Fruit fly (Drosophila melanogaster) whole organism, prepupa: ENCODE measurements around the gene Vps53.
A peak's percentile ranks its signal among the peaks of the same experiment; 100 is the strongest.

ENCODE experiments used
- Blimp-1 ChIP-seq: fragments of 200-800 bp; sonication (Bioruptor generic); optimal IDR thresholded peaks from 3 replicates; lab custom pipeline; 2017; ENCODE audit warnings: missing biosample characterization, missing genetic modification characterization, mild to moderate bottlenecking, moderate library complexity, missing genetic modification reagents
- CG10631 ChIP-seq: fragments of 200-800 bp; sonication (Bioruptor generic); optimal IDR thresholded peaks from 2 replicates; lab custom pipeline; 2016; ENCODE audit warnings: missing biosample characterization, missing genetic modification characterization
- CG10669 ChIP-seq: fragments of 200-800 bp; sonication (Bioruptor generic); optimal IDR thresholded peaks from 3 replicates; lab custom pipeline; 2018; ENCODE audit warnings: missing biosample characterization, mild to moderate bottlenecking, missing genetic modification characterization, moderate library complexity
- CG11762 ChIP-seq: fragments of 200-800 bp; sonication (Bioruptor generic); optimal IDR thresholded peaks from 3 replicates; lab custom pipeline; 2016; ENCODE audit warnings: missing biosample characterization, missing genetic modification characterization; ENCODE audit not compliant: insufficient read depth
- CG11902 ChIP-seq: fragments of 200-800 bp; sonication (Bioruptor generic); optimal IDR thresholded peaks from 3 replicates; lab custom pipeline; 2016; ENCODE audit warnings: missing biosample characterization, missing genetic modification characterization
- CG15336 ChIP-seq: fragments of 200-800 bp; sonication (Bioruptor generic); IDR thresholded peaks from 2 replicates; pipeline ENCODE4 v1.3.6; 2022; ENCODE audit warnings: missing biosample characterization, missing genetic modification characterization
- CG1621 ChIP-seq: fragments of 200-800 bp; sonication (Bioruptor generic); optimal IDR thresholded peaks from 3 replicates; lab custom pipeline; 2018; ENCODE audit warnings: missing biosample characterization, mild to moderate bottlenecking, missing genetic modification characterization
- CG16779 ChIP-seq: fragments of 200-800 bp; sonication (Bioruptor generic); optimal IDR thresholded peaks from 3 replicates; lab custom pipeline; 2017; ENCODE audit warnings: missing biosample characterization, mild to moderate bottlenecking, missing genetic modification characterization
- CG3032 ChIP-seq: fragments of 200-800 bp; optimal IDR thresholded peaks from 2 replicates; lab custom pipeline; 2019; ENCODE audit warnings: missing biosample characterization, mild to moderate bottlenecking, missing genetic modification characterization, moderate library complexity
- CG3919 ChIP-seq: fragments of 200-800 bp; sonication (Bioruptor generic); optimal IDR thresholded peaks from 3 replicates; lab custom pipeline; 2016; ENCODE audit warnings: missing biosample characterization, missing genetic modification characterization
- CG6276 ChIP-seq: fragments of 200-800 bp; sonication (Bioruptor generic); optimal IDR thresholded peaks from 2 replicates; lab custom pipeline; 2017; ENCODE audit warnings: missing biosample characterization, mild to moderate bottlenecking, missing genetic modification characterization
- CG6792 ChIP-seq: fragments of 200-800 bp; sonication (Bioruptor generic); optimal IDR thresholded peaks from 3 replicates; lab custom pipeline; 2016; ENCODE audit warnings: missing biosample characterization, missing genetic modification characterization
- CG6808 ChIP-seq: fragments of 200-800 bp; sonication (Bioruptor generic); optimal IDR thresholded peaks from 3 replicates; lab custom pipeline; 2017; ENCODE audit warnings: missing biosample characterization, missing genetic modification characterization, mild to moderate bottlenecking, moderate library complexity, missing genetic modification reagents
- CG6854 ChIP-seq: fragments of 200-800 bp; sonication (Bioruptor generic); optimal IDR thresholded peaks from 2 replicates; lab custom pipeline; 2017; ENCODE audit warnings: missing biosample characterization, mild to moderate bottlenecking, missing genetic modification characterization
- CG7368 ChIP-seq: fragments of 200-800 bp; sonication (Bioruptor generic); optimal IDR thresholded peaks from 3 replicates; lab custom pipeline; 2016; ENCODE audit warnings: missing biosample characterization, missing genetic modification characterization
- CG8319 ChIP-seq: fragments of 200-800 bp; sonication (Bioruptor generic); optimal IDR thresholded peaks from 3 replicates; lab custom pipeline; 2016; ENCODE audit warnings: missing biosample characterization, missing genetic modification characterization
- CG8632 ChIP-seq: fragments of 200-800 bp; sonication (Bioruptor generic); optimal IDR thresholded peaks from 3 replicates; lab custom pipeline; 2016; ENCODE audit warnings: missing biosample characterization, missing genetic modification characterization
- CG9139 ChIP-seq: fragments of 200-800 bp; sonication (Bioruptor generic); optimal IDR thresholded peaks from 3 replicates; lab custom pipeline; 2017; ENCODE audit warnings: missing biosample characterization, mild to moderate bottlenecking, missing genetic modification characterization
- Eip75B ChIP-seq: fragments of 200-800 bp; sonication (Bioruptor generic); optimal IDR thresholded peaks from 3 replicates; lab custom pipeline; 2016; ENCODE audit warnings: missing biosample characterization, missing genetic modification characterization
- Eip78C ChIP-seq: fragments of 200-800 bp; sonication (Bioruptor generic); peaks from one replicate; lab custom pipeline; 2016; ENCODE audit warnings: missing biosample characterization, missing genetic modification characterization
- Eip93F ChIP-seq: fragments of 200-800 bp; sonication (Bioruptor generic); optimal IDR thresholded peaks from 2 replicates; lab custom pipeline; 2016; ENCODE audit warnings: missing biosample characterization, mild to moderate bottlenecking, missing genetic modification characterization
- Ets21C ChIP-seq: fragments of 200-800 bp; sonication (Bioruptor generic); optimal IDR thresholded peaks from 3 replicates; lab custom pipeline; 2016; ENCODE audit warnings: missing biosample characterization, missing genetic modification characterization
- Ets96B ChIP-seq: fragments of 200-800 bp; optimal IDR thresholded peaks from 2 replicates; lab custom pipeline; 2019; ENCODE audit warnings: missing biosample characterization, mild to moderate bottlenecking, missing genetic modification characterization, moderate library complexity
- Gug ChIP-seq: fragments of 200-800 bp; sonication (Bioruptor generic); IDR thresholded peaks from 2 replicates; pipeline ENCODE4 v1.3.6; 2022; ENCODE audit warnings: missing biosample characterization, missing genetic modification characterization
- Hr38 ChIP-seq: sonication (Bioruptor generic); optimal IDR thresholded peaks from 2 replicates; lab custom pipeline; 2016; ENCODE audit warnings: missing biosample characterization, missing genetic modification characterization
- Hr39 ChIP-seq: fragments of 200-800 bp; sonication (Bioruptor generic); optimal IDR thresholded peaks from 2 replicates; lab custom pipeline; 2016; ENCODE audit warnings: missing biosample characterization, missing genetic modification characterization
- Hr4 ChIP-seq: fragments of 200-800 bp; sonication (Bioruptor generic); optimal IDR thresholded peaks from 3 replicates; lab custom pipeline; 2016; ENCODE audit warnings: missing biosample characterization, missing genetic modification characterization
- Met ChIP-seq: fragments of 200-800 bp; sonication (Bioruptor generic); optimal IDR thresholded peaks from 3 replicates; lab custom pipeline; 2016; ENCODE audit warnings: missing biosample characterization, missing genetic modification characterization
- OdsH ChIP-seq: fragments of 200-800 bp; sonication (Bioruptor generic); optimal IDR thresholded peaks from 3 replicates; lab custom pipeline; 2016; ENCODE audit warnings: missing biosample characterization, missing genetic modification characterization
- Smox ChIP-seq: fragments of 200-800 bp; sonication (Bioruptor generic); optimal IDR thresholded peaks from 3 replicates; lab custom pipeline; 2016; ENCODE audit warnings: missing biosample characterization, missing genetic modification characterization
- Sox102F ChIP-seq: fragments of 200-800 bp; sonication (Bioruptor generic); optimal IDR thresholded peaks from 2 replicates; lab custom pipeline; 2016; ENCODE audit warnings: missing biosample characterization, mild to moderate bottlenecking, missing genetic modification characterization
- Sox14 ChIP-seq: fragments of 200-800 bp; sonication (Bioruptor generic); optimal IDR thresholded peaks from 3 replicates; lab custom pipeline; 2016; ENCODE audit warnings: missing biosample characterization, missing genetic modification characterization
- achi ChIP-seq: fragments of 200-800 bp; sonication (Bioruptor generic); optimal IDR thresholded peaks from 3 replicates; lab custom pipeline; 2016; ENCODE audit warnings: missing biosample characterization, missing genetic modification characterization
- acj6 ChIP-seq: fragments of 200-800 bp; sonication (Bioruptor generic); optimal IDR thresholded peaks from 3 replicates; lab custom pipeline; 2016; ENCODE audit warnings: missing biosample characterization, missing genetic modification characterization
- cyc ChIP-seq: fragments of 200-800 bp; sonication (Bioruptor generic); optimal IDR thresholded peaks from 3 replicates; lab custom pipeline; 2016; ENCODE audit warnings: missing biosample characterization, missing genetic modification characterization
- dac ChIP-seq: fragments of 200-800 bp; sonication (Bioruptor generic); optimal IDR thresholded peaks from 2 replicates; lab custom pipeline; 2017; ENCODE audit warnings: missing biosample characterization, mild to moderate bottlenecking, missing genetic modification characterization
- esn ChIP-seq: fragments of 200-800 bp; sonication (Bioruptor generic); optimal IDR thresholded peaks from 2 replicates; lab custom pipeline; 2016; ENCODE audit warnings: missing biosample characterization, mild to moderate bottlenecking, missing genetic modification characterization, moderate library complexity
- fd85E ChIP-seq: fragments of 200-800 bp; sonication (Bioruptor generic); optimal IDR thresholded peaks from 3 replicates; lab custom pipeline; 2016; ENCODE audit warnings: missing biosample characterization, missing genetic modification characterization
- fkh ChIP-seq: fragments of 200-800 bp; sonication (Bioruptor generic); optimal IDR thresholded peaks from 3 replicates; lab custom pipeline; 2017; ENCODE audit warnings: missing biosample characterization, mild to moderate bottlenecking, missing genetic modification characterization, moderate library complexity
- lz ChIP-seq: fragments of 200-800 bp; sonication (Bioruptor generic); optimal IDR thresholded peaks from 3 replicates; lab custom pipeline; 2016; ENCODE audit warnings: missing biosample characterization, missing genetic modification characterization
- net ChIP-seq: fragments of 200-800 bp; sonication (Bioruptor generic); optimal IDR thresholded peaks from 3 replicates; lab custom pipeline; 2016; ENCODE audit warnings: missing biosample characterization, missing genetic modification characterization
- pdm3 ChIP-seq: fragments of 200-800 bp; sonication (Bioruptor generic); optimal IDR thresholded peaks from 3 replicates; lab custom pipeline; 2016; ENCODE audit warnings: missing biosample characterization, missing genetic modification characterization
- salr ChIP-seq, 2 experiments: fragments of 200-800 bp; sonication (Bioruptor generic); optimal IDR thresholded peaks; 3 replicates each; lab custom pipeline; 2016 to 2018; ENCODE audit warnings: missing biosample characterization in 2 of 2, missing genetic modification characterization in 2 of 2, mild to moderate bottlenecking in 1 of 2
- spab ChIP-seq: fragments of 200-800 bp; sonication (Bioruptor generic); optimal IDR thresholded peaks from 2 replicates; lab custom pipeline; 2017; ENCODE audit warnings: missing biosample characterization, mild to moderate bottlenecking, missing genetic modification characterization, missing genetic modification reagents
- ss ChIP-seq, 2 experiments: fragments of 200-800 bp; sonication (Bioruptor generic); optimal IDR thresholded peaks; 2 replicates in 1 of 2; 3 replicates in 1 of 2; lab custom pipeline; 2017 to 2018; ENCODE audit warnings: mild to moderate bottlenecking in 2 of 2, missing biosample characterization in 2 of 2, missing genetic modification characterization in 2 of 2, moderate library complexity in 1 of 2
- svp ChIP-seq: fragments of 200-800 bp; sonication (Bioruptor generic); peaks from one replicate; lab custom pipeline; 2016; ENCODE audit warnings: missing biosample characterization, missing genetic modification characterization
- vri ChIP-seq: fragments of 200-800 bp; sonication (Bioruptor generic); optimal IDR thresholded peaks from 3 replicates; lab custom pipeline; 2016; ENCODE audit warnings: missing biosample characterization, mild to moderate bottlenecking, missing genetic modification characterization

The Vps53 gene

dm6 chr2L:4350683-4351324 is 35.1 kb downstream of the Vps53 start (continued):
- TF ChIP-seq CG8319 (GFP tag; lab: Kevin White, UChicago): no peak
- peak; percentile 3 for TF ChIP-seq spab (GFP tag; lab: Kevin White, UChicago)
- no peak for TF ChIP-seq Blimp-1
- peak; percentile 31 for TF ChIP-seq OdsH (GFP tag; lab: Kevin White, UChicago)
- TF ChIP-seq Ets96B (tag; lab: Kevin White, UChicago): peak; percentile 54
- TF ChIP-seq Hr38: no peak
- peak; percentile 74 for TF ChIP-seq svp (GFP tag; lab: Kevin White, UChicago)
- TF ChIP-seq Eip93F (GFP tag; lab: Kevin White, UChicago): no peak
- peak; percentile 45 for TF ChIP-seq acj6 (GFP tag; lab: Kevin White, UChicago)
- TF ChIP-seq CG6276: no peak
- TF ChIP-seq CG10631: peak; percentile 43
- no peak for TF ChIP-seq dac (GFP tag; lab: Kevin White, UChicago)
- peak; percentile 86 for TF ChIP-seq Eip78C (GFP tag; lab: Kevin White, UChicago)
- TF ChIP-seq CG11762 (GFP tag; lab: Kevin White, UChicago): peak; percentile 24
- peak; percentile 57 for TF ChIP-seq Eip75B (GFP tag; lab: Kevin White, UChicago)
- TF ChIP-seq fd85E (GFP tag; lab: Kevin White, UChicago): no peak
- no peak for TF ChIP-seq CG16779
- peak; percentile 14 for TF ChIP-seq CG8632 (GFP tag; lab: Kevin White, UChicago)
- peak; percentile 8 for TF ChIP-seq Ets21C (GFP tag; lab: Kevin White, UChicago)
- peak; percentile 22 for TF ChIP-seq vri (GFP tag; lab: Kevin White, UChicago)
- TF ChIP-seq cyc: peak; percentile 1
- TF ChIP-seq CG7368 (GFP tag; lab: Kevin White, UChicago): peak; percentile 24
- TF ChIP-seq CG1621 (tag; lab: Kevin White, UChicago): no peak
- no peak for TF ChIP-seq fkh (GFP tag; lab: Kevin White, UChicago)
- TF ChIP-seq CG6808: peak; percentile 27
- TF ChIP-seq CG3032 (tag; lab: Kevin White, UChicago): peak; percentile 51
- peak; percentile 35 for TF ChIP-seq Smox (GFP tag; lab: Kevin White, UChicago)
- TF ChIP-seq Gug: no peak
- TF ChIP-seq CG3919 (GFP tag; lab: Kevin White, UChicago): peak; percentile 29
- TF ChIP-seq lz (GFP tag; lab: Kevin White, UChicago): peak; percentile 35
- TF ChIP-seq CG10669 (GFP tag; lab: Kevin White, UChicago): peak; percentile 51
- TF ChIP-seq, all 60 proteins: peak for 39

dm6 chr2L:4349677-4350076 is 36.2 kb downstream of the Vps53 start:
- TF ChIP-seq lz (GFP tag; lab: Kevin White, UChicago) (no peak), Met (GFP tag; lab: Kevin White, UChicago) (no peak), CG1621 (tag; lab: Kevin White, UChicago) (no peak), Hr4 (no peak)

- TF ChIP-seq net (GFP tag; lab: Kevin White, UChicago) (peak; percentile 66), CG10631 (peak; percentile 71), ss (GFP tag; optimal IDR thresholded peaks at IDR 0.05; lab: Kevin White, UChicago) (peak; percentile 52 to 79), pdm3 (GFP tag; lab: Kevin White, UChicago) (peak; percentile 80), CG6276 (peak; percentile 15), lz (GFP tag; lab: Kevin White, UChicago) (peak; percentile 54), CG3032 (tag; lab: Kevin White, UChicago) (peak; percentile 67), Hr39 (GFP tag; lab: Kevin White, UChicago) (peak; percentile 52), CG11902 (GFP tag; lab: Kevin White, UChicago) (peak; percentile 78), Sox102F (GFP tag; lab: Kevin White, UChicago) (peak; percentile 64), CG8319 (GFP tag; lab: Kevin White, UChicago) (peak; percentile 77), CG6854 (GFP tag; lab: Kevin White, UChicago) (peak; percentile 58), achi (peak; percentile 78), dac (GFP tag; lab: Kevin White, UChicago) (no peak), salr (GFP tag; optimal IDR thresholded peaks at IDR 0.05; lab: Kevin White, UChicago) (peak in 1 of 2 experiments; percentile 46), CG9139 (peak; percentile 32), Ets96B (tag; lab: Kevin White, UChicago) (peak; percentile 69), fd85E (GFP tag; lab: Kevin White, UChicago) (peak; percentile 59), CG6792 (GFP tag; lab: Kevin White, UChicago) (peak; percentile 78), CG11762 (GFP tag; lab: Kevin White, UChicago) (peak; percentile 69), CG1621 (tag; lab: Kevin White, UChicago) (peak; percentile 67), esn (GFP tag; lab: Kevin White, UChicago) (peak; percentile 76), CG15336 (peak; percentile 39; the same call in 1 of the 2 replicates), Sox14 (peak; percentile 49)
Measured at dm6 chr2L:4348545-4348944, 37.3 kb downstream of the Vps53 start.
